Fruit fly (Drosophila melanogaster): Measurements from ENCODE around the gene Or65c.

- TF ChIP-seq CTCF (optimal IDR thresholded peaks at IDR 0.05) = no peak
- no peak for TF ChIP-seq CG8478 (optimal IDR thresholded peaks at IDR 0.05)
Observed at dm6 chr3L:6336248-6336858, 8.9 kb downstream of the Or65c start.
